Fruit fly (Drosophila melanogaster) whole organism, embryonic: ENCODE results near the gene Sytbeta.

Experiments
- B-H1 ChIP-seq: fragments of 200-800 bp; sonication (Bioruptor generic); IDR thresholded peaks from 3 replicates; pipeline ENCODE4 v1.3.6; 2022; ENCODE audit warnings: missing biosample characterization, missing genetic modification characterization
- Blimp-1 ChIP-seq: fragments of 200-800 bp; sonication (Bioruptor generic); optimal IDR thresholded peaks from 3 replicates; lab custom pipeline; 2018; ENCODE audit warnings: missing biosample characterization, missing genetic modification characterization, mild to moderate bottlenecking, moderate library complexity, missing genetic modification reagents
- C15 ChIP-seq: fragments of 200-800 bp; sonication (Bioruptor generic); IDR thresholded peaks from 3 replicates; pipeline ENCODE4 v1.3.6; 2022; ENCODE audit warnings: missing biosample characterization, missing genetic modification characterization
- CG10959 ChIP-seq: fragments of 200-800 bp; sonication (Bioruptor generic); IDR thresholded peaks from 2 replicates; pipeline ENCODE4 v1.3.6; 2022; ENCODE audit warnings: missing biosample characterization, missing genetic modification characterization
- CG11560 ChIP-seq: fragments of 200-800 bp; sonication (Bioruptor generic); IDR thresholded peaks from 3 replicates; pipeline ENCODE4 v1.3.6; 2022; ENCODE audit warnings: missing biosample characterization, missing genetic modification characterization
- CG14014 ChIP-seq: fragments of 200-800 bp; sonication (Bioruptor generic); IDR thresholded peaks from 2 replicates; pipeline ENCODE4 v1.3.6; 2022; ENCODE audit warnings: missing biosample characterization, missing genetic modification characterization
- CG17802 ChIP-seq: fragments of 200-800 bp; sonication (Bioruptor generic); optimal IDR thresholded peaks from 2 replicates; lab custom pipeline; 2018; ENCODE audit warnings: missing biosample characterization, mild to moderate bottlenecking, missing genetic modification characterization, moderate library complexity
- CG18476 ChIP-seq: fragments of 200-800 bp; sonication (Bioruptor generic); optimal IDR thresholded peaks from 2 replicates; lab custom pipeline; 2016; ENCODE audit warnings: missing biosample characterization, mild to moderate bottlenecking, missing genetic modification characterization
- CG31441 ChIP-seq: fragments of 200-800 bp; sonication (Bioruptor generic); IDR thresholded peaks from 2 replicates; pipeline ENCODE4 v1.3.6; 2022; ENCODE audit warnings: missing biosample characterization, missing genetic modification characterization
- CG34422 ChIP-seq: fragments of 200-800 bp; sonication (Bioruptor generic); IDR thresholded peaks from 3 replicates; pipeline ENCODE4 v1.3.6; 2022; ENCODE audit warnings: missing biosample characterization, missing genetic modification characterization
- CG43689 ChIP-seq: fragments of 200-800 bp; sonication (Bioruptor generic); IDR thresholded peaks from 2 replicates; pipeline ENCODE4 v1.3.6; 2022; ENCODE audit warnings: missing biosample characterization, missing genetic modification characterization
- CG4707 ChIP-seq: fragments of 200-800 bp; sonication (Bioruptor generic); optimal IDR thresholded peaks from 2 replicates; lab custom pipeline; 2018; ENCODE audit warnings: missing biosample characterization, mild to moderate bottlenecking, missing genetic modification characterization, moderate library complexity
- CG6689 ChIP-seq: fragments of 200-800 bp; sonication (Bioruptor generic); IDR thresholded peaks from 2 replicates; pipeline ENCODE4 v1.3.6; 2022; ENCODE audit warnings: missing biosample characterization, missing genetic modification characterization
- CG7372 ChIP-seq: fragments of 200-800 bp; sonication (Bioruptor generic); IDR thresholded peaks from 2 replicates; pipeline ENCODE4 v1.3.6; 2022; ENCODE audit warnings: missing biosample characterization, missing genetic modification characterization
- CG8359 ChIP-seq: fragments of 200-800 bp; sonication (Bioruptor generic); optimal IDR thresholded peaks from 2 replicates; lab custom pipeline; 2017; ENCODE audit warnings: missing biosample characterization, mild to moderate bottlenecking, missing genetic modification characterization, borderline replicate concordance
- CG9215 ChIP-seq: fragments of 200-800 bp; sonication (Bioruptor generic); IDR thresholded peaks from 2 replicates; pipeline ENCODE4 v1.3.6; 2022; ENCODE audit warnings: missing biosample characterization, missing genetic modification characterization
- Gug ChIP-seq: fragments of 200-800 bp; sonication (Bioruptor generic); IDR thresholded peaks from 4 replicates; pipeline ENCODE4 v1.3.6; 2022; ENCODE audit warnings: missing biosample characterization, missing genetic modification characterization
- Hmr ChIP-seq: fragments of 200-800 bp; sonication (Bioruptor generic); optimal IDR thresholded peaks from 3 replicates; lab custom pipeline; 2017; ENCODE audit warnings: mild to moderate bottlenecking, missing biosample characterization, missing genetic modification reagents, missing genetic modification characterization
- Oaz ChIP-seq: fragments of 200-800 bp; sonication (Bioruptor generic); IDR thresholded peaks from 2 replicates; pipeline ENCODE4 v1.3.6; 2022; ENCODE audit warnings: missing biosample characterization, missing genetic modification characterization
- PHDP ChIP-seq: fragments of 200-800 bp; sonication (Bioruptor generic); optimal IDR thresholded peaks from 3 replicates; lab custom pipeline; 2018; ENCODE audit warnings: missing biosample characterization, mild to moderate bottlenecking, missing genetic modification characterization, moderate library complexity
- Pdp1 ChIP-seq, 2 experiments: fragments of 200-800 bp; sonication (Bioruptor generic); optimal IDR thresholded peaks; 3 replicates each; lab custom pipeline; 2016; ENCODE audit warnings: missing biosample characterization in 2 of 2, missing genetic modification characterization in 2 of 2, mild to moderate bottlenecking in 1 of 2, moderate library complexity in 1 of 2
- Sry-β ChIP-seq: fragments of 200-800 bp; sonication (Bioruptor generic); optimal IDR thresholded peaks from 2 replicates; lab custom pipeline; 2018; ENCODE audit warnings: missing biosample characterization, mild to moderate bottlenecking, missing genetic modification characterization, moderate library complexity
- Xbp1 ChIP-seq: fragments of 200-800 bp; sonication (Bioruptor generic); optimal IDR thresholded peaks from 3 replicates; lab custom pipeline; 2016; ENCODE audit warnings: missing biosample characterization, mild to moderate bottlenecking, missing genetic modification characterization
- ab ChIP-seq: fragments of 200-800 bp; sonication (Bioruptor generic); optimal IDR thresholded peaks from 2 replicates; lab custom pipeline; 2016; ENCODE audit warnings: missing biosample characterization, missing genetic modification characterization
- aop ChIP-seq: fragments of 200-800 bp; sonication (Bioruptor generic); IDR thresholded peaks from 2 replicates; pipeline ENCODE4 v1.3.6; 2022; ENCODE audit warnings: missing biosample characterization, missing genetic modification characterization
- btn ChIP-seq: fragments of 200-800 bp; sonication (Bioruptor generic); optimal IDR thresholded peaks from 2 replicates; lab custom pipeline; 2016; ENCODE audit warnings: missing biosample characterization, missing genetic modification characterization
- chif ChIP-seq, 2 experiments: fragments of 200-800 bp; sonication (Bioruptor generic); optimal IDR thresholded peaks; 3 replicates each; lab custom pipeline; 2016; ENCODE audit warnings: missing biosample characterization in 2 of 2, missing genetic modification characterization in 2 of 2
- ci ChIP-seq: fragments of 200-800 bp; sonication (Bioruptor generic); IDR thresholded peaks from 3 replicates; pipeline ENCODE4 v1.3.6; 2022; ENCODE audit warnings: missing biosample characterization, missing genetic modification characterization
- da ChIP-seq: fragments of 200-800 bp; sonication (Bioruptor generic); optimal IDR thresholded peaks from 2 replicates; lab custom pipeline; 2016; ENCODE audit warnings: missing biosample characterization, missing genetic modification characterization
- ewg ChIP-seq: fragments of 200-800 bp; sonication (Bioruptor generic); optimal IDR thresholded peaks from 3 replicates; lab custom pipeline; 2017; ENCODE audit warnings: mild to moderate bottlenecking, missing biosample characterization, missing genetic modification reagents, missing genetic modification characterization
- exex ChIP-seq: fragments of 200-800 bp; sonication (Bioruptor generic); optimal IDR thresholded peaks from 4 replicates; lab custom pipeline; 2018; ENCODE audit warnings: missing biosample characterization, mild to moderate bottlenecking, missing genetic modification characterization, moderate library complexity
- fd3F ChIP-seq: fragments of 200-800 bp; sonication (Bioruptor generic); optimal IDR thresholded peaks from 2 replicates; lab custom pipeline; 2018; ENCODE audit warnings: missing biosample characterization, mild to moderate bottlenecking, missing genetic modification characterization, moderate library complexity
- fd64A ChIP-seq: fragments of 200-800 bp; sonication (Bioruptor generic); optimal IDR thresholded peaks from 3 replicates; lab custom pipeline; 2018; ENCODE audit warnings: missing biosample characterization, mild to moderate bottlenecking, missing genetic modification characterization
- jigr1 ChIP-seq: fragments of 200-800 bp; sonication (Bioruptor generic); IDR thresholded peaks from 3 replicates; pipeline ENCODE4 v1.3.6; 2022; ENCODE audit warnings: missing biosample characterization, missing genetic modification characterization
- jumu ChIP-seq: fragments of 200-800 bp; sonication (Bioruptor generic); optimal IDR thresholded peaks from 3 replicates; lab custom pipeline; 2016; ENCODE audit warnings: missing biosample characterization, missing genetic modification characterization
- lmd ChIP-seq: fragments of 200-800 bp; sonication (Bioruptor generic); IDR thresholded peaks from 2 replicates; pipeline ENCODE4 v1.3.6; 2022; ENCODE audit warnings: missing biosample characterization, missing genetic modification characterization
- mam ChIP-seq: fragments of 200-800 bp; sonication (Bioruptor generic); optimal IDR thresholded peaks from 3 replicates; lab custom pipeline; 2016; ENCODE audit warnings: missing biosample characterization, missing genetic modification characterization
- nerfin-1 ChIP-seq: fragments of 200-800 bp; sonication (Bioruptor generic); optimal IDR thresholded peaks from 3 replicates; lab custom pipeline; 2019; ENCODE audit warnings: missing biosample characterization, mild to moderate bottlenecking, missing genetic modification characterization, moderate library complexity
- oc ChIP-seq: fragments of 200-800 bp; sonication (Bioruptor generic); optimal IDR thresholded peaks from 2 replicates; lab custom pipeline; 2018; ENCODE audit warnings: missing biosample characterization, mild to moderate bottlenecking, missing genetic modification characterization, moderate library complexity
- pros ChIP-seq: fragments of 200-800 bp; sonication (Bioruptor generic); optimal IDR thresholded peaks from 3 replicates; lab custom pipeline; 2019; ENCODE audit warnings: missing biosample characterization, mild to moderate bottlenecking, missing genetic modification characterization, moderate library complexity
- ranshi ChIP-seq: fragments of 200-800 bp; sonication (Bioruptor generic); IDR thresholded peaks from 2 replicates; pipeline ENCODE4 v1.3.6; 2022; ENCODE audit warnings: missing biosample characterization, missing genetic modification characterization
- run ChIP-seq: fragments of 200-800 bp; sonication (Bioruptor generic); optimal IDR thresholded peaks from 3 replicates; lab custom pipeline; 2018; ENCODE audit warnings: missing biosample characterization, mild to moderate bottlenecking, missing genetic modification characterization
- scrt ChIP-seq: fragments of 200-800 bp; sonication (Bioruptor generic); optimal IDR thresholded peaks from 2 replicates; lab custom pipeline; 2018; ENCODE audit warnings: missing biosample characterization, mild to moderate bottlenecking, missing genetic modification characterization, moderate library complexity
- slou ChIP-seq: fragments of 200-800 bp; sonication (Bioruptor generic); optimal IDR thresholded peaks from 3 replicates; lab custom pipeline; 2016; ENCODE audit warnings: missing biosample characterization, missing genetic modification characterization
- so ChIP-seq: fragments of 200-800 bp; sonication (Bioruptor generic); IDR thresholded peaks from 3 replicates; pipeline ENCODE4 v1.3.6; 2022; ENCODE audit warnings: missing biosample characterization, missing genetic modification characterization
- sr ChIP-seq: fragments of 200-800 bp; sonication (Bioruptor generic); IDR thresholded peaks from 3 replicates; pipeline ENCODE4 v1.3.6; 2022; ENCODE audit warnings: missing biosample characterization, missing genetic modification characterization
- stc ChIP-seq: fragments of 200-800 bp; sonication (Bioruptor generic); IDR thresholded peaks from 2 replicates; pipeline ENCODE4 v1.3.6; 2022; ENCODE audit warnings: missing biosample characterization, missing genetic modification characterization
- tgo ChIP-seq: fragments of 200-800 bp; sonication (Bioruptor generic); IDR thresholded peaks from 3 replicates; pipeline ENCODE4 v1.3.6; 2022; ENCODE audit warnings: missing biosample characterization, missing genetic modification characterization
- tin ChIP-seq: fragments of 200-800 bp; sonication (Bioruptor generic); optimal IDR thresholded peaks from 3 replicates; lab custom pipeline; 2016; ENCODE audit warnings: missing biosample characterization, missing genetic modification characterization
- twi ChIP-seq: fragments of 200-800 bp; optimal IDR thresholded peaks from 2 replicates; lab custom pipeline; 2019; ENCODE audit warnings: missing biosample characterization, mild to moderate bottlenecking, missing genetic modification characterization, moderate library complexity

Sytbeta gene

dm6 chr3L:15104849-15105555 is 40.2 kb upstream of the Sytbeta start (continued):
- no peak for TF ChIP-seq CG18476 (GFP tag; lab: Kevin White, UChicago)
- no peak for TF ChIP-seq CG43689 (GFP tag; lab: Robert Waterston, UW)
- peak; percentile 60 for TF ChIP-seq PHDP (tag; lab: Kevin White, UChicago)
- TF ChIP-seq CG10959: no peak
- no peak for TF ChIP-seq run (tag; lab: Kevin White, UChicago)
- no peak for TF ChIP-seq CG8359 (GFP tag; lab: Kevin White, UChicago)
- TF ChIP-seq pros (GFP tag; lab: Kevin White, UChicago): no peak
- peak; percentile 44 for TF ChIP-seq fd3F (GFP tag; lab: Kevin White, UChicago)
- TF ChIP-seq jigr1 (GFP tag; lab: Robert Waterston, UW): peak; percentile 49; the same call in 1 of the 3 replicates
- TF ChIP-seq slou: peak; percentile 7
- TF ChIP-seq Blimp-1 (GFP tag; lab: Kevin White, UChicago): peak; percentile 3
- peak; percentile 53 for TF ChIP-seq CG6689
- no peak for TF ChIP-seq exex
- peak; percentile 77 for TF ChIP-seq Hmr
- TF ChIP-seq mam (GFP tag; lab: Kevin White, UChicago): peak; percentile 72
- peak; percentile 60 for TF ChIP-seq stc (GFP tag; lab: Robert Waterston, UW)
- TF ChIP-seq jumu: peak; percentile 60
- no peak for TF ChIP-seq btn
- TF ChIP-seq CG34422 (GFP tag; lab: Robert Waterston, UW): no peak; the same call in 2 of the 3 replicates
- TF ChIP-seq CG7372 (GFP tag; lab: Robert Waterston, UW): peak; percentile 43; the same call in 1 of the 2 replicates
- no peak for TF ChIP-seq B-H1 (GFP tag; lab: Robert Waterston, UW)
- TF ChIP-seq ranshi: no peak; the same call in 1 of the 2 replicates
- TF ChIP-seq tgo (GFP tag; lab: Robert Waterston, UW): no peak; the same call in 1 of the 3 replicates
- no peak for TF ChIP-seq oc (tag; lab: Kevin White, UChicago)
- no peak for TF ChIP-seq sr
- peak; percentile 56 for TF ChIP-seq Xbp1
- TF ChIP-seq lmd: peak; percentile 68
- TF ChIP-seq da (GFP tag; lab: Kevin White, UChicago): no peak
- no peak for TF ChIP-seq twi
- no peak for TF ChIP-seq C15 (GFP tag; lab: Robert Waterston, UW)
- peak; percentile 37 to 67 for TF ChIP-seq Pdp1 (GFP tag; optimal IDR thresholded peaks at IDR 0.05; lab: Kevin White, UChicago)
- no peak for TF ChIP-seq CG4707 (GFP tag; lab: Kevin White, UChicago)
- no peak for TF ChIP-seq aop (GFP tag; lab: Robert Waterston, UW)
- 0 out of 2 replicates have a peak, but pooled peaks have one; percentile 32 for TF ChIP-seq Oaz (GFP tag; lab: Robert Waterston, UW)
- peak; percentile 52 for TF ChIP-seq CG9215
- TF ChIP-seq Sry-β (GFP tag; lab: Kevin White, UChicago): no peak
- no peak for TF ChIP-seq ci (GFP tag; lab: Robert Waterston, UW)
- no peak for TF ChIP-seq CG17802 (tag; lab: Kevin White, UChicago)
- peak; percentile 20 to 44 for TF ChIP-seq chif (GFP tag; optimal IDR thresholded peaks at IDR 0.05; lab: Kevin White, UChicago)
- TF ChIP-seq ab: no peak
- TF ChIP-seq CG14014 (GFP tag; lab: Robert Waterston, UW): peak; percentile 59; the same call in 1 of the 2 replicates
- no peak for TF ChIP-seq fd64A (GFP tag; lab: Kevin White, UChicago)
- peak; percentile 55 for TF ChIP-seq CG31441 (GFP tag; lab: Robert Waterston, UW)
- peak; percentile 45; the same call in 1 of the 3 replicates for TF ChIP-seq CG11560 (tag; lab: Robert Waterston, UW)
- no peak for TF ChIP-seq so (GFP tag; lab: Robert Waterston, UW)
- TF ChIP-seq tin (GFP tag; lab: Kevin White, UChicago): peak; percentile 46
- TF ChIP-seq nerfin-1 (tag; lab: Kevin White, UChicago): no peak
- peak; percentile 35 for TF ChIP-seq ewg (GFP tag; lab: Kevin White, UChicago)
- TF ChIP-seq Gug: peak; percentile 58; the same call in 2 of the 4 replicates
- peak; percentile 43 for TF ChIP-seq scrt
